ENCODE assay signal across 1 fruit fly cellular context in the genomic region with DNA sequence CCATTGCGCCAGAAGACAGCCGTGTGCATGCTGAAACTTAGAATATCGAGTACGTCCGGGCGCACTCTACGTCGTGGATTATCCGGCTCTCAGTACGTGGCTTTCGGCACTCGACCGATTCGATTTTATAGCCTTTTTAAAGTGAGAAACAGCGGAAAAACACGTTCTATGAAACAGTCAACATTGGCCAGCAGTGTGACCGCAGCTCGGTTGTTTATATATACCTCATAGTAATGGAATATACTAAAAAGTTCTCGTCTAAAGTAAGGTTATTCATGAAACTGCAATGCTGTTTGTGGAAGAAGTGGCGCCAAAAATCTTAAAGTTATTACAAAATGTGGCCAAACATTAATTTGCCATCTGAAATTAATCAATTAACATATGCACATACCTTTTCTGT.
A peak's percentile ranks its signal among the peaks of the same experiment; 100 is the strongest.
TF ChIP-seq lines count a peak whose summit lies in the region.

No protein-coding gene starts in this region.

TF ChIP-seq in whole organism, embryonic, 481 proteins besides CTCF, POLR2A, EP300 and RAD21 (continued from another document and continues in another):
- TF ChIP-seq nau (GFP tag; optimal IDR thresholded peaks at IDR 0.05; lab: Kevin White, UChicago) (no peak), CG8290 (GFP tag; optimal IDR thresholded peaks at IDR 0.05; lab: Kevin White, UChicago) (no peak), CG8290 (tag; optimal IDR thresholded peaks at IDR 0.05; lab: Kevin White, UChicago) (peak in 1 of 2 experiments; percentile 35), Dip3 (GFP tag; optimal IDR thresholded peaks at IDR 0.05; lab: Kevin White, UChicago) (no peak), CG18476 (GFP tag; optimal IDR thresholded peaks at IDR 0.05; lab: Kevin White, UChicago) (no peak), CG17829 (tag; optimal IDR thresholded peaks at IDR 0.05; lab: Kevin White, UChicago) (peak; percentile 22), Eip74EF (GFP tag; optimal IDR thresholded peaks at IDR 0.05; lab: Kevin White, UChicago) (no peak), Xbp1 (GFP tag; optimal IDR thresholded peaks at IDR 0.05; lab: Kevin White, UChicago) (no peak), eve (GFP tag; optimal IDR thresholded peaks at IDR 0.05; lab: Kevin White, UChicago) (no peak), CG10979 (tag; optimal IDR thresholded peaks at IDR 0.05; lab: Kevin White, UChicago) (no peak), Six4 (GFP tag; optimal IDR thresholded peaks at IDR 0.05; lab: Kevin White, UChicago) (no peak), org-1 (GFP tag; optimal IDR thresholded peaks at IDR 0.05; lab: Kevin White, UChicago) (no peak), NfI (GFP tag; optimal IDR thresholded peaks at IDR 0.05; lab: Kevin White, UChicago) (no peak), CG13123 (GFP tag; optimal IDR thresholded peaks at IDR 0.05; lab: Kevin White, UChicago) (no peak), HmgD (GFP tag; optimal IDR thresholded peaks at IDR 0.05; lab: Kevin White, UChicago) (peak; percentile 24), HmgZ (tag; optimal IDR thresholded peaks at IDR 0.05; lab: Kevin White, UChicago) (peak; percentile 35), YL-1 (GFP tag; optimal IDR thresholded peaks at IDR 0.05; lab: Kevin White, UChicago) (no peak), sug (tag; optimal IDR thresholded peaks at IDR 0.05; lab: Kevin White, UChicago) (no peak), CG7745 (tag; optimal IDR thresholded peaks at IDR 0.05; lab: Kevin White, UChicago) (no peak), stwl (tag; optimal IDR thresholded peaks at IDR 0.05; lab: Kevin White, UChicago) (peak; percentile 62), CG10462 (GFP tag; optimal IDR thresholded peaks at IDR 0.05; lab: Kevin White, UChicago) (no peak), Myb (GFP tag; optimal IDR thresholded peaks at IDR 0.05; lab: Kevin White, UChicago) (peak; percentile 10), CG17186 (GFP tag; optimal IDR thresholded peaks at IDR 0.05; lab: Kevin White, UChicago) (peak; percentile 44), NC2β (GFP tag; optimal IDR thresholded peaks at IDR 0.05; lab: Kevin White, UChicago) (no peak), CG3407 (GFP tag; optimal IDR thresholded peaks at IDR 0.05; lab: Kevin White, UChicago) (no peak), crp (GFP tag; optimal IDR thresholded peaks at IDR 0.05; lab: Kevin White, UChicago) (no peak), ranshi (GFP tag; IDR thresholded peaks at IDR 0.05; lab: Robert Waterston, UW) (no peak), HLH54F (GFP tag; optimal IDR thresholded peaks at IDR 0.05; lab: Kevin White, UChicago) (no peak), CG12659 (GFP tag; optimal IDR thresholded peaks at IDR 0.05; lab: Kevin White, UChicago) (peak; percentile 33), E2f2 (GFP tag; IDR thresholded peaks at IDR 0.05; lab: Robert Waterston, UW) (peak; percentile 84), tio (GFP tag; optimal IDR thresholded peaks at IDR 0.05; lab: Kevin White, UChicago) (no peak), CoRest (tag; optimal IDR thresholded peaks at IDR 0.05; lab: Kevin White, UChicago) (no peak), CG4617 (GFP tag; optimal IDR thresholded peaks at IDR 0.05; lab: Kevin White, UChicago; ENCODE audit: borderline replicate concordance) (peak; percentile 54), CG11398 (GFP tag; optimal IDR thresholded peaks at IDR 0.05; lab: Kevin White, UChicago) (no peak), CG12744 (GFP tag; optimal IDR thresholded peaks at IDR 0.05; lab: Kevin White, UChicago) (no peak), CG4424 (GFP tag; optimal IDR thresholded peaks at IDR 0.05; lab: Kevin White, UChicago) (no peak), CG12219 (GFP tag; optimal IDR thresholded peaks at IDR 0.05; lab: Kevin White, UChicago) (no peak), MESR4 (GFP tag; optimal IDR thresholded peaks at IDR 0.05; lab: Kevin White, UChicago) (peak; percentile 83), CG13287 (GFP tag; IDR thresholded peaks at IDR 0.05; lab: Robert Waterston, UW; ENCODE audit: partially characterized antibody) (peak; percentile 43; the same call in 1 of the 2 replicates), CG12769 (tag; optimal IDR thresholded peaks at IDR 0.05; lab: Kevin White, UChicago) (peak; percentile 16), CG12104 (GFP tag; optimal IDR thresholded peaks at IDR 0.05; lab: Kevin White, UChicago) (no peak), CG17359 (tag; optimal IDR thresholded peaks at IDR 0.05; lab: Kevin White, UChicago) (no peak), Scr (GFP tag; IDR thresholded peaks at IDR 0.05; lab: Robert Waterston, UW; ENCODE audit: partially characterized antibody) (0 out of 2 replicates have a peak, but pooled peaks have one; percentile 12), CG9817 (tag; optimal IDR thresholded peaks at IDR 0.05; lab: Kevin White, UChicago) (no peak), aop (GFP tag; IDR thresholded peaks at IDR 0.05; lab: Robert Waterston, UW) (no peak), Sox100B (GFP tag; optimal IDR thresholded peaks at IDR 0.05; lab: Kevin White, UChicago) (no peak), Dfd (GFP tag; optimal IDR thresholded peaks at IDR 0.05; lab: Kevin White, UChicago) (no peak), trem (tag; optimal IDR thresholded peaks at IDR 0.05; lab: Kevin White, UChicago) (no peak), jumu (GFP tag; optimal IDR thresholded peaks at IDR 0.05; lab: Kevin White, UChicago) (no peak), slou (GFP tag; optimal IDR thresholded peaks at IDR 0.05; lab: Kevin White, UChicago) (no peak), NK7.1 (GFP tag; optimal IDR thresholded peaks at IDR 0.05; lab: Kevin White, UChicago) (no peak), wor (GFP tag; IDR thresholded peaks at IDR 0.05; lab: Robert Waterston, UW) (no peak), sr (GFP tag; IDR thresholded peaks at IDR 0.05; lab: Robert Waterston, UW) (no peak), cad (GFP tag; optimal IDR thresholded peaks at IDR 0.05; lab: Kevin White, UChicago) (no peak), CG15269 (tag; optimal IDR thresholded peaks at IDR 0.05; lab: Kevin White, UChicago) (no peak), Optix (GFP tag; IDR thresholded peaks at IDR 0.05; lab: Robert Waterston, UW) (no peak), danr (GFP tag; IDR thresholded peaks at IDR 0.05; lab: Robert Waterston, UW) (no peak), pfk (GFP tag; optimal IDR thresholded peaks at IDR 0.05; lab: Kevin White, UChicago) (no peak), CG12299 (tag; optimal IDR thresholded peaks at IDR 0.05; lab: Kevin White, UChicago) (no peak), sna (GFP tag; IDR thresholded peaks at IDR 0.05; lab: Robert Waterston, UW; ENCODE audit: partially characterized antibody) (no peak), CG2116 (GFP tag; optimal IDR thresholded peaks at IDR 0.05; lab: Kevin White, UChicago) (peak; percentile 78), ase (GFP tag; IDR thresholded peaks at IDR 0.05; lab: Robert Waterston, UW) (no peak), Med (GFP tag; lab: Kevin White, UChicago) (peak; percentile 53), cg (GFP tag; optimal IDR thresholded peaks at IDR 0.05; lab: Kevin White, UChicago) (no peak), CG17328 (GFP tag; IDR thresholded peaks at IDR 0.05; lab: Robert Waterston, UW) (no peak), pb (GFP tag; optimal IDR thresholded peaks at IDR 0.05; lab: Kevin White, UChicago) (no peak), nmo (GFP tag; optimal IDR thresholded peaks at IDR 0.05; lab: Kevin White, UChicago) (peak; percentile 19), Dp (GFP tag; optimal IDR thresholded peaks at IDR 0.05; lab: Kevin White, UChicago) (peak; percentile 78), CG11247 (GFP tag; IDR thresholded peaks at IDR 0.05; lab: Robert Waterston, UW) (no peak), Sry-δ (GFP tag; optimal IDR thresholded peaks at IDR 0.05; lab: Kevin White, UChicago) (peak; percentile 7), CG8765 (GFP tag; IDR thresholded peaks at IDR 0.05; lab: Robert Waterston, UW) (no peak), CG30403 (GFP tag; optimal IDR thresholded peaks at IDR 0.05; lab: Kevin White, UChicago) (peak; percentile 11), abd-A (tag; optimal IDR thresholded peaks at IDR 0.05; lab: Kevin White, UChicago) (no peak), chm (GFP tag; IDR thresholded peaks at IDR 0.05; lab: Robert Waterston, UW) (no peak), ara (GFP tag; IDR thresholded peaks at IDR 0.05; lab: Robert Waterston, UW) (no peak), dmrt99B (tag; optimal IDR thresholded peaks at IDR 0.05; lab: Kevin White, UChicago) (no peak), unc-4 (GFP tag; IDR thresholded peaks at IDR 0.05; lab: Robert Waterston, UW; ENCODE audit: partially characterized antibody) (0 out of 2 replicates have a peak, but pooled peaks have one; percentile 15), CG3847 (GFP tag; IDR thresholded peaks at IDR 0.05; lab: Robert Waterston, UW) (no peak; the same call in 1 of the 2 replicates), MBD-R2 (GFP tag; IDR thresholded peaks at IDR 0.05; lab: Robert Waterston, UW) (0 out of 2 replicates have a peak, but pooled peaks have one; percentile 30), CG7786 (GFP tag; optimal IDR thresholded peaks at IDR 0.05; lab: Kevin White, UChicago) (no peak), CG30020 (tag; optimal IDR thresholded peaks at IDR 0.05; lab: Kevin White, UChicago) (peak; percentile 28), Meics (GFP tag; optimal IDR thresholded peaks at IDR 0.05; lab: Kevin White, UChicago) (peak; percentile 60), schlank (tag; optimal IDR thresholded peaks at IDR 0.05; lab: Kevin White, UChicago) (no peak), lov (optimal IDR thresholded peaks at IDR 0.05; lab: Kevin White, UChicago) (no peak), lov (GFP tag; IDR thresholded peaks at IDR 0.05; lab: Robert Waterston, UW) (no peak), CG9609 (GFP tag; optimal IDR thresholded peaks at IDR 0.05; lab: Kevin White, UChicago) (no peak), Dref (GFP tag; IDR thresholded peaks at IDR 0.05; lab: Robert Waterston, UW) (no peak), caup (GFP tag; optimal IDR thresholded peaks at IDR 0.05; lab: Kevin White, UChicago; ENCODE audit: severe bottlenecking) (no peak), ab (GFP tag; optimal IDR thresholded peaks at IDR 0.05; lab: Kevin White, UChicago) (no peak), CG5180 (GFP tag; optimal IDR thresholded peaks at IDR 0.05; lab: Kevin White, UChicago) (no peak), CG10147 (GFP tag; optimal IDR thresholded peaks at IDR 0.05; lab: Kevin White, UChicago) (no peak), Jarid2 (GFP tag; optimal IDR thresholded peaks at IDR 0.05; lab: Kevin White, UChicago) (no peak), so (GFP tag; IDR thresholded peaks at IDR 0.05; lab: Robert Waterston, UW) (no peak), CG9876 (GFP tag; optimal IDR thresholded peaks at IDR 0.05; lab: Kevin White, UChicago) (no peak), bcd (GFP tag; optimal IDR thresholded peaks at IDR 0.05; lab: Kevin White, UChicago) (no peak), GATAe (GFP tag; conservative IDR thresholded peaks at IDR 0.05; lab: Robert Waterston, UW) (no peak), shn (GFP tag; optimal IDR thresholded peaks at IDR 0.05; lab: Kevin White, UChicago) (no peak), CG16815 (GFP tag; optimal IDR thresholded peaks at IDR 0.05; lab: Kevin White, UChicago) (no peak), sc (optimal IDR thresholded peaks at IDR 0.05; lab: Kevin White, UChicago) (no peak), sc (GFP tag; optimal IDR thresholded peaks at IDR 0.05; lab: Kevin White, UChicago) (no peak), CG4730 (GFP tag; IDR thresholded peaks at IDR 0.05; lab: Robert Waterston, UW) (no peak), luna (GFP tag; optimal IDR thresholded peaks at IDR 0.05; lab: Kevin White, UChicago) (no peak), tna (GFP tag; IDR thresholded peaks at IDR 0.05; lab: Robert Waterston, UW; ENCODE audit: partially characterized antibody) (no peak), wdn (GFP tag; IDR thresholded peaks at IDR 0.05; lab: Robert Waterston, UW) (no peak), CG3838 (GFP tag; optimal IDR thresholded peaks at IDR 0.05; lab: Kevin White, UChicago) (no peak), sens (GFP tag; lab: Kevin White, UChicago) (peak; percentile 86), gro (GFP tag; optimal IDR thresholded peaks at IDR 0.05; lab: Kevin White, UChicago) (no peak), CG18764 (GFP tag; optimal IDR thresholded peaks at IDR 0.05; lab: Kevin White, UChicago) (no peak), cato (GFP tag; optimal IDR thresholded peaks at IDR 0.05; lab: Kevin White, UChicago; ENCODE audit: borderline replicate concordance) (no peak), grau (tag; optimal IDR thresholded peaks at IDR 0.05; lab: Kevin White, UChicago) (peak; percentile 2), CG10959 (GFP tag; IDR thresholded peaks at IDR 0.05; lab: Robert Waterston, UW) (no peak), eyg (GFP tag; optimal IDR thresholded peaks at IDR 0.05; lab: Kevin White, UChicago) (no peak), ftz-f1 (GFP tag; optimal IDR thresholded peaks at IDR 0.05; lab: Kevin White, UChicago) (no peak), NFAT (GFP tag; IDR thresholded peaks at IDR 0.05; lab: Robert Waterston, UW) (no peak), CG1602 (GFP tag; optimal IDR thresholded peaks at IDR 0.05; lab: Kevin White, UChicago) (no peak), CG10431 (GFP tag; optimal IDR thresholded peaks at IDR 0.05; lab: Kevin White, UChicago) (no peak), CG3065 (GFP tag; optimal IDR thresholded peaks at IDR 0.05; lab: Kevin White, UChicago) (no peak), fu2 (GFP tag; optimal IDR thresholded peaks at IDR 0.05; lab: Kevin White, UChicago) (no peak), CG4404 (GFP tag; IDR thresholded peaks at IDR 0.05; lab: Robert Waterston, UW) (no peak), CG15514 (GFP tag; optimal IDR thresholded peaks at IDR 0.05; lab: Kevin White, UChicago) (peak; percentile 56), bigmax (GFP tag; optimal IDR thresholded peaks at IDR 0.05; lab: Kevin White, UChicago) (peak; percentile 86), CG11504 (tag; optimal IDR thresholded peaks at IDR 0.05; lab: Kevin White, UChicago) (peak; percentile 39), CG15479 (GFP tag; optimal IDR thresholded peaks at IDR 0.05; lab: Kevin White, UChicago) (no peak), salm (tag; optimal IDR thresholded peaks at IDR 0.05; lab: Kevin White, UChicago) (no peak), CG2712 (tag; optimal IDR thresholded peaks at IDR 0.05; lab: Kevin White, UChicago) (peak; percentile 9), CG10274 (GFP tag; optimal IDR thresholded peaks at IDR 0.05; lab: Kevin White, UChicago) (no peak), zfh2 (GFP tag; optimal IDR thresholded peaks at IDR 0.05; lab: Kevin White, UChicago) (no peak), Hmr (GFP tag; optimal IDR thresholded peaks at IDR 0.05; lab: Kevin White, UChicago) (peak; percentile 24), Spps (tag; optimal IDR thresholded peaks at IDR 0.05; lab: Kevin White, UChicago) (no peak), CG14441 (GFP tag; IDR thresholded peaks at IDR 0.05; lab: Robert Waterston, UW) (no peak), tll (GFP tag; optimal IDR thresholded peaks at IDR 0.05; lab: Kevin White, UChicago) (no peak), CG15601 (tag; optimal IDR thresholded peaks at IDR 0.05; lab: Kevin White, UChicago) (peak; percentile 21)
